Worm (Caenorhabditis elegans) whole organism, young adult: ENCODE results near the gene bath-10.

Experiments
- aptf-2 ChIP-seq: fragments of 200-800 bp; sonication (Bioruptor generic); conservative IDR thresholded peaks from 2 replicates; pipeline ENCODE4 v1.3.6; 2022; ENCODE audit warnings: missing genetic modification reagents, missing genetic modification characterization, missing compliant biosample characterization
- ceh-79 ChIP-seq: sonication (generic microtip); optimal IDR thresholded peaks from 2 replicates; lab custom pipeline; 2017; ENCODE audit warnings: mild to moderate bottlenecking, missing genetic modification characterization, missing compliant biosample characterization
- dpff-1 ChIP-seq: sonication (generic microtip); optimal IDR thresholded peaks from 2 replicates; lab custom pipeline; 2017; ENCODE audit warnings: mild to moderate bottlenecking, missing genetic modification characterization, missing compliant biosample characterization
- efl-1 ChIP-seq: fragments of 150-350 bp; optimal IDR thresholded peaks from 2 replicates; lab custom pipeline; 2014; ENCODE audit warnings: missing biosample characterization, missing genetic modification reagents, missing genetic modification characterization
- gei-17 ChIP-seq: fragments of 200-800 bp; sonication (Bioruptor generic); optimal IDR thresholded peaks from 2 replicates; lab custom pipeline; 2018; ENCODE audit warnings: mild to moderate bottlenecking, missing genetic modification characterization, missing compliant biosample characterization
- let-526 ChIP-seq: fragments of 200-800 bp; sonication (Bioruptor generic); IDR thresholded peaks from 2 replicates; pipeline ENCODE4 v1.3.6; 2022; ENCODE audit warnings: missing genetic modification reagents, missing genetic modification characterization, missing compliant biosample characterization
- lsy-27 ChIP-seq: sonication (generic microtip); optimal IDR thresholded peaks from 2 replicates; lab custom pipeline; 2017; ENCODE audit warnings: missing genetic modification characterization, mild to moderate bottlenecking, missing compliant biosample characterization, antibody characterized with exemption, missing genotype, borderline replicate concordance; ENCODE audit not compliant: insufficient read depth
- mes-4 ChIP-seq: sonication (generic microtip); optimal IDR thresholded peaks from 2 replicates; lab custom pipeline; 2016; ENCODE audit warnings: missing genotype, missing genetic modification characterization, missing compliant biosample characterization
- sdz-38 ChIP-seq: sonication (generic microtip); optimal IDR thresholded peaks from 2 replicates; lab custom pipeline; 2016; ENCODE audit warnings: missing genotype, missing genetic modification characterization, missing compliant biosample characterization
- snpc-4 ChIP-seq, 5 experiments: fragments of 150-350 bp in 1 of 5; sonication (generic microtip) in 4 of 5; optimal IDR thresholded peaks; 2 replicates each; lab custom pipeline; 2014 to 2018; ENCODE audit warnings: missing genetic modification characterization in 5 of 5, missing biosample characterization in 3 of 5, antibody characterized with exemption in 2 of 5, mild to moderate bottlenecking in 2 of 5, missing compliant biosample characterization in 2 of 5, missing genotype in 2 of 5, moderate library complexity in 2 of 5, missing genetic modification reagents in 1 of 5
- unc-62 ChIP-seq: fragments of 150-350 bp; optimal IDR thresholded peaks from 2 replicates; lab custom pipeline; 2014; ENCODE audit warnings: missing biosample characterization, missing genetic modification reagents, missing genetic modification characterization

DNA sequence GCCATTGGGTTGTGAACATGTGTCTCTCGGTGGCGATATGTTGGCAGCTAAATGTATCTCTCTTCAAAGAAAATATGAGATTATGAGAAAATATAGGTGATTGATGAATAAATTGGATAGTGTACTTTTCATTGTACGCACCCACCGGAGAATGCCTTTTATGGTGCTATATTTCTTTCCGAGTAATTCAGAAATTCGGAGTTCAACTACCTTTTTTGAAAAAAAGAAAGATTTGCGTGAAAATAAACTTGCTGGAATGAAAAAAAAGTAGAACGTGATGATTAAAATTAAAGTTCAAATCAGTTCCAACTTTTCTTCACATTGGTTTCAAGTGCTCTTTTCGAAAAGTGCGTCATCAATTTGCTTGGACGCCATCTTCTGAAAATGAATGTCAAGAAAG is 28.7 kb downstream of the bath-10 start, which contains the start of gene nep-8:
- TF ChIP-seq mes-4 (no peak), aptf-2 (GFP tag; lab: Robert Waterston, UW) (no peak), dpff-1 (tag; lab: Kevin White, UChicago) (no peak), sdz-38 (tag; lab: Kevin White, UChicago) (no peak), gei-17 (GFP tag; lab: Kevin White, UChicago) (no peak), snpc-4 (GFP tag; optimal IDR thresholded peaks at IDR 0.05; lab: Kevin White, UChicago) (no peak), snpc-4 (tag; optimal IDR thresholded peaks at IDR 0.05; lab: Kevin White, UChicago) (no peak), lsy-27 (tag; lab: Kevin White, UChicago) (no peak), unc-62 (GFP tag; lab: Kevin White, UChicago) (no peak), ceh-79 (no peak), let-526 (GFP tag; lab: Robert Waterston, UW) (no peak), efl-1 (no peak)
